Fruit fly (Drosophila melanogaster) whole organism, prepupa: ENCODE data around the gene Or98b.

ENCODE experiments used
- Blimp-1 ChIP-seq: fragments of 200-800 bp; sonication (Bioruptor generic); optimal IDR thresholded peaks from 3 replicates; lab custom pipeline; 2017; ENCODE audit warnings: missing biosample characterization, missing genetic modification characterization, mild to moderate bottlenecking, moderate library complexity, missing genetic modification reagents
- CG10631 ChIP-seq: fragments of 200-800 bp; sonication (Bioruptor generic); optimal IDR thresholded peaks from 2 replicates; lab custom pipeline; 2016; ENCODE audit warnings: missing biosample characterization, missing genetic modification characterization
- CG10669 ChIP-seq: fragments of 200-800 bp; sonication (Bioruptor generic); optimal IDR thresholded peaks from 3 replicates; lab custom pipeline; 2018; ENCODE audit warnings: missing biosample characterization, mild to moderate bottlenecking, missing genetic modification characterization, moderate library complexity
- CG11762 ChIP-seq: fragments of 200-800 bp; sonication (Bioruptor generic); optimal IDR thresholded peaks from 3 replicates; lab custom pipeline; 2016; ENCODE audit warnings: missing biosample characterization, missing genetic modification characterization; ENCODE audit not compliant: insufficient read depth
- CG11902 ChIP-seq: fragments of 200-800 bp; sonication (Bioruptor generic); optimal IDR thresholded peaks from 3 replicates; lab custom pipeline; 2016; ENCODE audit warnings: missing biosample characterization, missing genetic modification characterization
- CG15336 ChIP-seq: fragments of 200-800 bp; sonication (Bioruptor generic); IDR thresholded peaks from 2 replicates; pipeline ENCODE4 v1.3.6; 2022; ENCODE audit warnings: missing biosample characterization, missing genetic modification characterization
- CG1621 ChIP-seq: fragments of 200-800 bp; sonication (Bioruptor generic); optimal IDR thresholded peaks from 3 replicates; lab custom pipeline; 2018; ENCODE audit warnings: missing biosample characterization, mild to moderate bottlenecking, missing genetic modification characterization
- CG16779 ChIP-seq: fragments of 200-800 bp; sonication (Bioruptor generic); optimal IDR thresholded peaks from 3 replicates; lab custom pipeline; 2017; ENCODE audit warnings: missing biosample characterization, mild to moderate bottlenecking, missing genetic modification characterization
- CG3032 ChIP-seq: fragments of 200-800 bp; optimal IDR thresholded peaks from 2 replicates; lab custom pipeline; 2019; ENCODE audit warnings: missing biosample characterization, mild to moderate bottlenecking, missing genetic modification characterization, moderate library complexity
- CG31627 ChIP-seq: fragments of 200-800 bp; sonication (Bioruptor generic); optimal IDR thresholded peaks from 3 replicates; lab custom pipeline; 2016; ENCODE audit warnings: missing biosample characterization, missing genetic modification characterization
- CG34406 ChIP-seq: fragments of 200-800 bp; sonication (Bioruptor generic); optimal IDR thresholded peaks from 3 replicates; lab custom pipeline; 2016; ENCODE audit warnings: missing biosample characterization, missing genetic modification characterization
- CG3919 ChIP-seq: fragments of 200-800 bp; sonication (Bioruptor generic); optimal IDR thresholded peaks from 3 replicates; lab custom pipeline; 2016; ENCODE audit warnings: missing biosample characterization, missing genetic modification characterization
- CG6276 ChIP-seq: fragments of 200-800 bp; sonication (Bioruptor generic); optimal IDR thresholded peaks from 2 replicates; lab custom pipeline; 2017; ENCODE audit warnings: missing biosample characterization, mild to moderate bottlenecking, missing genetic modification characterization
- CG6792 ChIP-seq: fragments of 200-800 bp; sonication (Bioruptor generic); optimal IDR thresholded peaks from 3 replicates; lab custom pipeline; 2016; ENCODE audit warnings: missing biosample characterization, missing genetic modification characterization
- CG6808 ChIP-seq: fragments of 200-800 bp; sonication (Bioruptor generic); optimal IDR thresholded peaks from 3 replicates; lab custom pipeline; 2017; ENCODE audit warnings: missing biosample characterization, missing genetic modification characterization, mild to moderate bottlenecking, moderate library complexity, missing genetic modification reagents
- CG6854 ChIP-seq: fragments of 200-800 bp; sonication (Bioruptor generic); optimal IDR thresholded peaks from 2 replicates; lab custom pipeline; 2017; ENCODE audit warnings: missing biosample characterization, mild to moderate bottlenecking, missing genetic modification characterization
- CG7368 ChIP-seq: fragments of 200-800 bp; sonication (Bioruptor generic); optimal IDR thresholded peaks from 3 replicates; lab custom pipeline; 2016; ENCODE audit warnings: missing biosample characterization, missing genetic modification characterization
- CG8319 ChIP-seq: fragments of 200-800 bp; sonication (Bioruptor generic); optimal IDR thresholded peaks from 3 replicates; lab custom pipeline; 2016; ENCODE audit warnings: missing biosample characterization, missing genetic modification characterization
- CG8632 ChIP-seq: fragments of 200-800 bp; sonication (Bioruptor generic); optimal IDR thresholded peaks from 3 replicates; lab custom pipeline; 2016; ENCODE audit warnings: missing biosample characterization, missing genetic modification characterization
- Eip75B ChIP-seq: fragments of 200-800 bp; sonication (Bioruptor generic); optimal IDR thresholded peaks from 3 replicates; lab custom pipeline; 2016; ENCODE audit warnings: missing biosample characterization, missing genetic modification characterization
- Eip78C ChIP-seq: fragments of 200-800 bp; sonication (Bioruptor generic); peaks from one replicate; lab custom pipeline; 2016; ENCODE audit warnings: missing biosample characterization, missing genetic modification characterization
- Eip93F ChIP-seq: fragments of 200-800 bp; sonication (Bioruptor generic); optimal IDR thresholded peaks from 2 replicates; lab custom pipeline; 2016; ENCODE audit warnings: missing biosample characterization, mild to moderate bottlenecking, missing genetic modification characterization
- Ets21C ChIP-seq: fragments of 200-800 bp; sonication (Bioruptor generic); optimal IDR thresholded peaks from 3 replicates; lab custom pipeline; 2016; ENCODE audit warnings: missing biosample characterization, missing genetic modification characterization
- Ets96B ChIP-seq: fragments of 200-800 bp; optimal IDR thresholded peaks from 2 replicates; lab custom pipeline; 2019; ENCODE audit warnings: missing biosample characterization, mild to moderate bottlenecking, missing genetic modification characterization, moderate library complexity
- Gug ChIP-seq: fragments of 200-800 bp; sonication (Bioruptor generic); IDR thresholded peaks from 2 replicates; pipeline ENCODE4 v1.3.6; 2022; ENCODE audit warnings: missing biosample characterization, missing genetic modification characterization
- Hr4 ChIP-seq: fragments of 200-800 bp; sonication (Bioruptor generic); optimal IDR thresholded peaks from 3 replicates; lab custom pipeline; 2016; ENCODE audit warnings: missing biosample characterization, missing genetic modification characterization
- Lpt ChIP-seq: fragments of 200-800 bp; sonication (Bioruptor generic); optimal IDR thresholded peaks from 3 replicates; lab custom pipeline; 2016; ENCODE audit warnings: missing biosample characterization, missing genetic modification characterization
- Met ChIP-seq: fragments of 200-800 bp; sonication (Bioruptor generic); optimal IDR thresholded peaks from 3 replicates; lab custom pipeline; 2016; ENCODE audit warnings: missing biosample characterization, missing genetic modification characterization
- OdsH ChIP-seq: fragments of 200-800 bp; sonication (Bioruptor generic); optimal IDR thresholded peaks from 3 replicates; lab custom pipeline; 2016; ENCODE audit warnings: missing biosample characterization, missing genetic modification characterization
- Smox ChIP-seq: fragments of 200-800 bp; sonication (Bioruptor generic); optimal IDR thresholded peaks from 3 replicates; lab custom pipeline; 2016; ENCODE audit warnings: missing biosample characterization, missing genetic modification characterization
- Sox102F ChIP-seq: fragments of 200-800 bp; sonication (Bioruptor generic); optimal IDR thresholded peaks from 2 replicates; lab custom pipeline; 2016; ENCODE audit warnings: missing biosample characterization, mild to moderate bottlenecking, missing genetic modification characterization
- Sox14 ChIP-seq: fragments of 200-800 bp; sonication (Bioruptor generic); optimal IDR thresholded peaks from 3 replicates; lab custom pipeline; 2016; ENCODE audit warnings: missing biosample characterization, missing genetic modification characterization
- Sox15 ChIP-seq: fragments of 200-800 bp; sonication (Bioruptor generic); optimal IDR thresholded peaks from 3 replicates; lab custom pipeline; 2016; ENCODE audit warnings: missing biosample characterization, missing genetic modification characterization
- achi ChIP-seq: fragments of 200-800 bp; sonication (Bioruptor generic); optimal IDR thresholded peaks from 3 replicates; lab custom pipeline; 2016; ENCODE audit warnings: missing biosample characterization, missing genetic modification characterization
- acj6 ChIP-seq: fragments of 200-800 bp; sonication (Bioruptor generic); optimal IDR thresholded peaks from 3 replicates; lab custom pipeline; 2016; ENCODE audit warnings: missing biosample characterization, missing genetic modification characterization
- cyc ChIP-seq: fragments of 200-800 bp; sonication (Bioruptor generic); optimal IDR thresholded peaks from 3 replicates; lab custom pipeline; 2016; ENCODE audit warnings: missing biosample characterization, missing genetic modification characterization
- dac ChIP-seq: fragments of 200-800 bp; sonication (Bioruptor generic); optimal IDR thresholded peaks from 2 replicates; lab custom pipeline; 2017; ENCODE audit warnings: missing biosample characterization, mild to moderate bottlenecking, missing genetic modification characterization
- eg ChIP-seq: fragments of 200-800 bp; sonication (Bioruptor generic); IDR thresholded peaks from 3 replicates; pipeline ENCODE4 v1.3.6; 2022; ENCODE audit warnings: missing biosample characterization, missing genetic modification characterization
- fd59A ChIP-seq: fragments of 200-800 bp; sonication (Bioruptor generic); optimal IDR thresholded peaks from 2 replicates; lab custom pipeline; 2017; ENCODE audit warnings: missing biosample characterization, mild to moderate bottlenecking, missing genetic modification characterization, missing genetic modification reagents
- fkh ChIP-seq: fragments of 200-800 bp; sonication (Bioruptor generic); optimal IDR thresholded peaks from 3 replicates; lab custom pipeline; 2017; ENCODE audit warnings: missing biosample characterization, mild to moderate bottlenecking, missing genetic modification characterization, moderate library complexity
- net ChIP-seq: fragments of 200-800 bp; sonication (Bioruptor generic); optimal IDR thresholded peaks from 3 replicates; lab custom pipeline; 2016; ENCODE audit warnings: missing biosample characterization, missing genetic modification characterization
- salr ChIP-seq, 2 experiments: fragments of 200-800 bp; sonication (Bioruptor generic); optimal IDR thresholded peaks; 3 replicates each; lab custom pipeline; 2016 to 2018; ENCODE audit warnings: missing biosample characterization in 2 of 2, missing genetic modification characterization in 2 of 2, mild to moderate bottlenecking in 1 of 2
- svp ChIP-seq: fragments of 200-800 bp; sonication (Bioruptor generic); peaks from one replicate; lab custom pipeline; 2016; ENCODE audit warnings: missing biosample characterization, missing genetic modification characterization
- topi ChIP-seq: fragments of 200-800 bp; sonication (Bioruptor generic); optimal IDR thresholded peaks from 3 replicates; lab custom pipeline; 2016; ENCODE audit warnings: missing biosample characterization, missing genetic modification characterization

Gene Or98b

DNA sequence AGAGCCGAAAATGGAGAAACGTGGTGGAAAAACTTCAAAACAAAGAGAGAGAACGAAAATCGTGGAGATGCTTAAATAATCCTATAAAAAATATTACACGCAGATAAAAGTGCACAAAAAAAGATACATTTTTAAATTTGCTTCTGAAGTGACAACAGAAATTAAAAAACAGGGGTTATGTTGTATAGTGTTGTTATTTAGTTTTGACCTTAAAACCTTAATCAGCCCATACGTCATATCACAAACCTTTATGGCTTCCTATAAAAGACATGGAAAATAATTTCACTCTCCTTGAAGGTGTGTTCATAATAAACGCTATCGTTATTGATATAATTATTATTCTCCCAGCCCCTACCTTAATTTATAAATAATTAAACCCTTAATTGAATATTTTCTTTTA, 24.9 kb upstream of the Or98b start (continued):
- TF ChIP-seq CG34406 (GFP tag; lab: Kevin White, UChicago): peak; percentile 47
- TF ChIP-seq Sox14: peak; percentile 20
- no peak for TF ChIP-seq CG7368
- TF ChIP-seq topi (GFP tag; lab: Kevin White, UChicago): peak; percentile 36
- TF ChIP-seq CG6792 (GFP tag; lab: Kevin White, UChicago): peak; percentile 31
- TF ChIP-seq CG31627 (GFP tag; lab: Kevin White, UChicago): peak; percentile 24
- peak; percentile 28 for TF ChIP-seq Eip75B
- no peak for TF ChIP-seq Eip93F (GFP tag; lab: Kevin White, UChicago)
- no peak for TF ChIP-seq net (GFP tag; lab: Kevin White, UChicago)
- TF ChIP-seq CG16779 (tag; lab: Kevin White, UChicago): no peak
- no peak for TF ChIP-seq CG3032 (tag; lab: Kevin White, UChicago)
- TF ChIP-seq Lpt (GFP tag; lab: Kevin White, UChicago): no peak
- TF ChIP-seq svp (GFP tag; lab: Kevin White, UChicago): peak; percentile 71
- TF ChIP-seq CG8319 (GFP tag; lab: Kevin White, UChicago): peak; percentile 32

DNA sequence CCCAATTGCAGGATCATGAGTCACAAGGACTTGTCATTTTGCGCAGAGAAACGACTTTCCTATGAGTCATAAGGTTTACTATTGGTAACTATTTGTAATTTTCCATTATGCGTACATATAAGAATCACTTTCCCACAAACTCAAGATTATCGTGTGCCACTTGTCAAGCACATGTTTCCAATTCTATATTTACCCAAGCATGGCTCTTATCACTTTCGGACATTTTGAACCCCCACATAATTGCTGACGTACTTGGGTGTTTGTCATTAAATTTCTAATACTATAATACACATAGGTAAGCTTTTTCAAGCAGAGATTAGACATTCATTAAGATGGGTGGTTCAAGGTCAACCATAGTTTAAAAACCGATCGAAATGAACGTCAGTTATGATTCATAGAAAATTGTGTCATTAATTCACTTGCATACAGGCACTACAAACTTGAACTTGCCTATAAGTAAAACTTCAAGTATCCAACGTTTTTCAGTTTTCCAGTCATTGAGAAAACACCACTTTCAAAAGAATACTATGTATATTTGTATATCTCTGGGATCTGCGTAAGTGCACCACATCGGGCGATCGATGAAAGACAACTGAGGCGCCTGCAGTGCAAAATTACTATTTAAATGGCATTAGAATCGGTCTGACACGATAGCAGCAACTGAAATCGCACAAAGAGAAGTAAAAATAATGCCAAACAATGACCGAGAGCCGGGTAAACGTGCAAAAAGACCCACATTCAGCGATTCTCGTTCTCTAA, 24.2 kb upstream of the Or98b start:
- TF ChIP-seq Sox15 (GFP tag; lab: Kevin White, UChicago) (no peak), Ets96B (tag; lab: Kevin White, UChicago) (no peak), Hr4 (no peak), CG3919 (GFP tag; lab: Kevin White, UChicago) (no peak), svp (GFP tag; lab: Kevin White, UChicago) (peak; percentile 61), fkh (GFP tag; lab: Kevin White, UChicago) (peak; percentile 28)

DNA sequence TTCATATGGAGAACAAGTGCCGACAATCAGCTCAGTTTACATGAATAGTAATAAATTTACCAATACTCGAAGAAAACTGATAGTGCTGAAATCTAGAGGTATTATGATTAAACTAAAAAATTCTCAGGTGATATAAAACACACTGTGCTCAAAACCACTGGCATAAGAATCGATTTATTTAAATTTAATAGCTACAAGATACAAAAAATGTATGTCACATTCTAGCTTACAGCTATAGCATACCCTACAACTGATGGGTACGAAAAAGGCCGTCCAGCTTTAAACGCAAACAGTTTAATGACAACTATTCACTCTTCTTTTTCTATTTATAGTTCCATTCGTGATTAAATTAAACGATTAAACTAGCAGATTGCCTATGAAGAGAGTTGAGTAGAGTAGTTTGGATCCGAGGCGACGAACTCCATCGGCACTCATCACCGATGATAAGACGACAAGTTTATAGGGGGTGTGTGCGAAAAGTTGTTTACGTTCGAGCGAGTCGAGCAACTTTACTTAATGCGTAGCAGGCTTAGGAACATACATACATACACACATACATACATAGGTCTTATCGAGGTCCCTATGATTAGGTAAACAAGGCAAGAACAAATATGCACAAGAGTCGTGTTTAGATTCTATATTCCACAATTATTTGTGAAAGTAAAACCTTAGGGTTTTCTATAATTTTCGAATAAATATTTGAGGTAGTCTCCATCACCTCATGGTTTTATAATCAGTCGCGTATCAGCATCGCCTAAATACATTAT, 23.1 kb upstream of the Or98b start:
- TF ChIP-seq salr (GFP tag; optimal IDR thresholded peaks at IDR 0.05; lab: Kevin White, UChicago): peak; percentile 52 to 85
- TF ChIP-seq eg (GFP tag; lab: Robert Waterston, UW): peak; percentile 93
- TF ChIP-seq Smox (GFP tag; lab: Kevin White, UChicago): no peak
- peak; percentile 76 for TF ChIP-seq fd59A (GFP tag; lab: Kevin White, UChicago)
- peak; percentile 74 for TF ChIP-seq CG1621 (tag; lab: Kevin White, UChicago)
- peak; percentile 79 for TF ChIP-seq CG10669 (GFP tag; lab: Kevin White, UChicago)
- TF ChIP-seq CG6276 (GFP tag; lab: Kevin White, UChicago): peak; percentile 76
- TF ChIP-seq cyc: no peak
- no peak for TF ChIP-seq Blimp-1 (GFP tag; lab: Kevin White, UChicago)
- TF ChIP-seq CG16779 (tag; lab: Kevin White, UChicago): no peak
- TF ChIP-seq CG10631: peak; percentile 70
- TF ChIP-seq svp (GFP tag; lab: Kevin White, UChicago): peak; percentile 55
- peak; percentile 71 for TF ChIP-seq Lpt (GFP tag; lab: Kevin White, UChicago)
- no peak for TF ChIP-seq CG6854 (GFP tag; lab: Kevin White, UChicago)
- TF ChIP-seq CG6808 (GFP tag; lab: Kevin White, UChicago): peak; percentile 76
- peak; percentile 36 for TF ChIP-seq dac
- peak; percentile 87 for TF ChIP-seq Hr4
- peak; percentile 71 for TF ChIP-seq achi
- no peak for TF ChIP-seq Sox102F
- TF ChIP-seq Eip78C (GFP tag; lab: Kevin White, UChicago): peak; percentile 88
- peak; percentile 44 for TF ChIP-seq topi (GFP tag; lab: Kevin White, UChicago)
- no peak for TF ChIP-seq CG11902 (GFP tag; lab: Kevin White, UChicago)
- peak; percentile 95 for TF ChIP-seq fkh (GFP tag; lab: Kevin White, UChicago)
- peak; percentile 63 for TF ChIP-seq CG11762
- peak; percentile 69 for TF ChIP-seq CG3919 (GFP tag; lab: Kevin White, UChicago)
- TF ChIP-seq CG15336 (GFP tag; lab: Robert Waterston, UW): peak; percentile 86
- no peak for TF ChIP-seq Ets21C (GFP tag; lab: Kevin White, UChicago)
- peak; percentile 76 for TF ChIP-seq OdsH (GFP tag; lab: Kevin White, UChicago)
- peak; percentile 30 for TF ChIP-seq CG34406 (GFP tag; lab: Kevin White, UChicago)
- peak; percentile 17 for TF ChIP-seq CG6792 (GFP tag; lab: Kevin White, UChicago)
- no peak for TF ChIP-seq Met
- TF ChIP-seq acj6 (GFP tag; lab: Kevin White, UChicago): peak; percentile 83
- TF ChIP-seq CG8632: peak; percentile 16
- TF ChIP-seq Eip75B: peak; percentile 65
- TF ChIP-seq CG31627 (GFP tag; lab: Kevin White, UChicago): peak; percentile 7
- peak; percentile 89 for TF ChIP-seq Gug (GFP tag; lab: Robert Waterston, UW)
